Worm (Caenorhabditis elegans) whole organism, L4 larva: ENCODE results near the gene F41D9.2.
"Not testable (repeated sequence)": the region's sequence is repeated elsewhere in the genome, so short reads cannot be mapped to it uniquely, and the experiment has no call there.

Experiments used
- F26F4.8 ChIP-seq: fragments of 200-800 bp; sonication (Bioruptor generic); conservative IDR thresholded peaks from 2 replicates; pipeline ENCODE4 v1.3.6; 2022; ENCODE audit warnings: missing genetic modification characterization, missing compliant biosample characterization
- F44E2.7 ChIP-seq: fragments of 200-800 bp; sonication (Bioruptor generic); IDR thresholded peaks from 2 replicates; pipeline ENCODE4 v2.1.2; 2022; ENCODE audit warnings: missing genetic modification characterization, missing compliant biosample characterization
- Y105C5A.15 ChIP-seq: fragments of 200-800 bp; sonication (Bioruptor generic); IDR thresholded peaks from 2 replicates; pipeline ENCODE4 v1.3.6; 2022; ENCODE audit warnings: missing genetic modification characterization, missing compliant biosample characterization
- Y48G9A.11 ChIP-seq: fragments of 200-800 bp; sonication (Bioruptor generic); IDR thresholded peaks from 2 replicates; pipeline ENCODE4 v1.3.6; 2022; ENCODE audit warnings: missing genetic modification reagents, missing genetic modification characterization, missing compliant biosample characterization
- Y75B8A.6 ChIP-seq: fragments of 200-800 bp; sonication (Bioruptor generic); IDR thresholded peaks from 2 replicates; pipeline ENCODE4 v1.3.6; 2022; ENCODE audit warnings: missing genetic modification reagents, missing genetic modification characterization, missing compliant biosample characterization
- aha-1 ChIP-seq: fragments of 150-350 bp; peaks from one replicate; lab custom pipeline; 2014; ENCODE audit warnings: missing biosample characterization, missing genetic modification characterization
- arid-1 ChIP-seq: fragments of 200-800 bp; sonication (Bioruptor generic); conservative IDR thresholded peaks from 2 replicates; pipeline ENCODE4 v1.3.6; 2022; ENCODE audit warnings: missing genetic modification reagents, missing genetic modification characterization, missing compliant biosample characterization
- attf-4 ChIP-seq: sonication (generic microtip); optimal IDR thresholded peaks from 3 replicates; lab custom pipeline; 2017; ENCODE audit warnings: missing biosample characterization, missing genetic modification characterization
- daf-19 ChIP-seq: fragments of 200-800 bp; sonication (Bioruptor generic); conservative IDR thresholded peaks from 2 replicates; pipeline ENCODE4 v1.3.6; 2022; ENCODE audit warnings: missing genetic modification characterization, missing compliant biosample characterization
- dmd-8 ChIP-seq: fragments of 200-800 bp; sonication (Bioruptor generic); IDR thresholded peaks from 2 replicates; pipeline ENCODE4 v1.3.6; 2022; ENCODE audit warnings: missing genetic modification characterization, missing compliant biosample characterization
- egl-43 ChIP-seq: fragments of 200-800 bp; sonication (Bioruptor generic); IDR thresholded peaks from 2 replicates; pipeline ENCODE4 v1.3.6; 2022; ENCODE audit warnings: missing genetic modification reagents, missing genetic modification characterization, missing compliant biosample characterization
- fkh-10 ChIP-seq: fragments of 150-350 bp; optimal IDR thresholded peaks from 2 replicates; lab custom pipeline; 2014; ENCODE audit warnings: missing biosample characterization, missing genetic modification reagents, missing genetic modification characterization
- lim-7 ChIP-seq: fragments of 200-800 bp; sonication (Bioruptor generic); IDR thresholded peaks from 2 replicates; pipeline ENCODE4 v1.3.6; 2022; ENCODE audit warnings: missing genetic modification characterization, missing compliant biosample characterization
- lin-1 ChIP-seq: fragments of 200-800 bp; sonication (Bioruptor generic); IDR thresholded peaks from 2 replicates; pipeline ENCODE4 v1.3.6; 2022; ENCODE audit warnings: missing genetic modification reagents, missing genetic modification characterization, missing compliant biosample characterization
- madf-5 ChIP-seq, 2 experiments: fragments of 200-800 bp; sonication (Bioruptor generic); IDR thresholded peaks; 2 replicates each; pipeline ENCODE4 v1.3.6; 2022; ENCODE audit warnings: missing compliant biosample characterization in 2 of 2, missing genetic modification characterization in 2 of 2
- madf-9 ChIP-seq: fragments of 200-800 bp; sonication (Bioruptor generic); conservative IDR thresholded peaks from 2 replicates; pipeline ENCODE4 v1.3.6; 2022; ENCODE audit warnings: missing genetic modification reagents, missing genetic modification characterization, missing compliant biosample characterization
- mdt-29 ChIP-seq: fragments of 200-800 bp; sonication (Bioruptor generic); IDR thresholded peaks from 2 replicates; pipeline ENCODE4 v1.3.6; 2022; ENCODE audit warnings: missing genetic modification reagents, missing genetic modification characterization, missing compliant biosample characterization
- mep-1 ChIP-seq: fragments of 150-350 bp; sonication (generic microtip); optimal IDR thresholded peaks from 3 replicates; lab custom pipeline; 2014; ENCODE audit warnings: missing biosample characterization, missing genetic modification characterization
- mes-2 ChIP-seq: sonication (generic microtip); optimal IDR thresholded peaks from 2 replicates; lab custom pipeline; 2016; ENCODE audit warnings: missing genotype, mild to moderate bottlenecking, missing genetic modification characterization, missing compliant biosample characterization; ENCODE audit not compliant: poor library complexity, severe bottlenecking
- nhr-11 ChIP-seq: fragments of 150-350 bp; optimal IDR thresholded peaks from 2 replicates; lab custom pipeline; 2014; ENCODE audit warnings: missing biosample characterization, missing genetic modification characterization
- nhr-48 ChIP-seq: sonication (generic microtip); optimal IDR thresholded peaks from 2 replicates; lab custom pipeline; 2016; ENCODE audit warnings: mild to moderate bottlenecking, missing genetic modification characterization, missing compliant biosample characterization
- php-3 ChIP-seq: fragments of 200-800 bp; sonication (Bioruptor generic); IDR thresholded peaks from 2 replicates; pipeline ENCODE4 v1.3.6; 2022; ENCODE audit warnings: missing genetic modification reagents, missing genetic modification characterization, missing compliant biosample characterization
- sdz-12 ChIP-seq: fragments of 200-800 bp; sonication (Bioruptor generic); optimal IDR thresholded peaks from 2 replicates; lab custom pipeline; 2018; ENCODE audit warnings: mild to moderate bottlenecking, missing genetic modification characterization, missing compliant biosample characterization
- snpc-1.2 ChIP-seq: fragments of 200-800 bp; sonication (Bioruptor generic); IDR thresholded peaks from 2 replicates; pipeline ENCODE4 v1.3.6; 2022; ENCODE audit warnings: missing genetic modification reagents, missing genetic modification characterization, missing compliant biosample characterization
- spr-1 ChIP-seq: sonication (generic microtip); optimal IDR thresholded peaks from 2 replicates; lab custom pipeline; 2016; ENCODE audit warnings: mild to moderate bottlenecking, missing genetic modification characterization, missing compliant biosample characterization
- tra-1 ChIP-seq: fragments of 200-800 bp; sonication (Bioruptor generic); IDR thresholded peaks from 2 replicates; pipeline ENCODE4 v1.3.6; 2022; ENCODE audit warnings: missing genetic modification reagents, missing genetic modification characterization, missing compliant biosample characterization
- unc-62 ChIP-seq, 3 experiments: fragments of 150-350 bp in 1 of 3; sonication (generic microtip); optimal IDR thresholded peaks in 2 of 3; peaks in 1 of 3; 1 replicate in 1 of 3; 2 replicates in 2 of 3; lab custom pipeline; 2014 to 2017; ENCODE audit warnings: missing biosample characterization in 3 of 3, missing genetic modification characterization in 3 of 3, missing genetic modification reagents in 3 of 3, missing genotype in 1 of 3
- vab-7 ChIP-seq: fragments of 200-800 bp; sonication (Bioruptor generic); IDR thresholded peaks from 2 replicates; pipeline ENCODE4 v1.3.6; 2022; ENCODE audit warnings: missing genetic modification reagents, missing genetic modification characterization, missing compliant biosample characterization
- zag-1 ChIP-seq: fragments of 150-350 bp; optimal IDR thresholded peaks from 2 replicates; lab custom pipeline; 2014; ENCODE audit warnings: missing biosample characterization, missing genetic modification characterization
- zfp-2 ChIP-seq: sonication (generic microtip); optimal IDR thresholded peaks from 2 replicates; lab custom pipeline; 2016; ENCODE audit warnings: mild to moderate bottlenecking, missing genetic modification characterization, missing compliant biosample characterization
- zfp-3 ChIP-seq: fragments of 200-800 bp; sonication (Bioruptor generic); conservative IDR thresholded peaks from 2 replicates; pipeline ENCODE4 v1.3.6; 2022; ENCODE audit warnings: missing genetic modification reagents, missing genetic modification characterization, missing compliant biosample characterization

The F41D9.2 gene

DNA sequence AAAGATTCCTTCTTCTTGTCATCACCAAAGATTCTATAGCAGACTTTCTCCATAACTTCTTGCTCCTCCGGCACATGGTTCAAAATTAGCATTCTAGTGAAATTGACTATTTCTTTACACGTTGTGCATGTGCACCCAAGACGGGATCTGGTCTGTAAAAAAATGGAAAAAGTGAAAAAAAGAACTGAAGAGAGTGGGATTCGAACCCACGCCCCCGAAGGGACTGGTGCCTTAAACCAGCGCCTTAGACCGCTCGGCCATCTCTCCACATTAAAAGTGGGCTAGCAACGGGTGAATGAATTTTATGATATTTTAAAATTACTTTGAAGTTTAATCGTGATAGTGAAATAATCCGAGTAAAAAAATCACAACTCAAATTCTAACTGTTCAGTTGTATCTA is 33.0 kb upstream of the F41D9.2 start:
- TF ChIP-seq mes-2 (tag; lab: Kevin White, UChicago) (peak; percentile 38), Y75B8A.6 (no peak), mdt-29 (0 out of 2 replicates have a peak, but pooled peaks have one; percentile 21), F44E2.7 (0 out of 2 replicates have a peak, but pooled peaks have one; percentile 23), lim-7 (GFP tag; lab: Robert Waterston, UW) (peak; percentile 69; the same call in 1 of the 2 replicates), aha-1 (tag; lab: Kevin White, UChicago) (peak; percentile 72), tra-1 (GFP tag; lab: Robert Waterston, UW) (peak; percentile 13; the same call in 1 of the 2 replicates), zag-1 (tag; lab: Kevin White, UChicago) (no peak), fkh-10 (GFP tag; lab: Kevin White, UChicago) (no peak), egl-43 (GFP tag; lab: Robert Waterston, UW) (peak; percentile 66; the same call in 1 of the 2 replicates), vab-7 (GFP tag; lab: Robert Waterston, UW) (0 out of 2 replicates have a peak, but pooled peaks have one; percentile 23), madf-9 (0 out of 2 replicates have a peak, but pooled peaks have one; percentile 29), snpc-1.2 (GFP tag; lab: Robert Waterston, UW) (peak; percentile 67), Y48G9A.11 (GFP tag; lab: Robert Waterston, UW) (0 out of 2 replicates have a peak, but pooled peaks have one; percentile 42), lin-1 (GFP tag; lab: Robert Waterston, UW) (no peak), F26F4.8 (GFP tag; lab: Robert Waterston, UW) (0 out of 2 replicates have a peak, but pooled peaks have one; percentile 57), attf-4 (tag; lab: Kevin White, UChicago) (no peak), unc-62 (GFP tag; optimal IDR thresholded peaks at IDR 0.05 in 1 of 2; lab: Kevin White, UChicago) (peak in 1 of 2 experiments; percentile 23), unc-62 (tag; optimal IDR thresholded peaks at IDR 0.05; lab: Kevin White, UChicago) (no peak), dmd-8 (peak; percentile 80)

ce11 chrX:8416819-8417218 is 32.1 kb upstream of the F41D9.2 start, which contains the start of gene ced-8:
Gene ced-8, minus strand, starts transcription at chrX:8416919.
- TF ChIP-seq nhr-48 (tag; lab: Kevin White, UChicago) (no peak), Y105C5A.15 (GFP tag; lab: Robert Waterston, UW) (no peak)

DNA sequence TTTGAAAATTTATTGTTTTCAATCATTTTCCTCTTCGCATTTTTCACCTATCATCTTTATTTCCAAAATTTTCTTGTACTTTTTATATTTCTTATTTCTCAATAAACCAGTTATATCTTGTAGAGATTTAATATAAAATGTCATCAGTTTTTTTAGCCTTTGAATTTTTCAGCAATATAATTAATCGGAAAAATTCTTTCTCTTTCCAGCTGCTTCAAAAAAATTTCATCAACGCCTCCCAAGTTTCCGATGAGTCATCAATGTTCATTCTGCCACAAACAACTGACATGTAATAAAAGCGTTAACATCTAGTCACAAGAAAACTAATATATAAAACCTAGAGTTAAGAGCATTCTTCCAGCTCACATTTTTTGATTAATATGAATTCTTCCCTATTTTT is 28.4 kb upstream of the F41D9.2 start, which contains the start of gene F08F1.4:
Gene F08F1.4 (plus strand): TSS at position 301 of the 400 bp plus-strand sequence.
- TF ChIP-seq aha-1 (tag; lab: Kevin White, UChicago): peak; percentile 40
- no peak for TF ChIP-seq zfp-3 (GFP tag; lab: Robert Waterston, UW)

- TF ChIP-seq Y75B8A.6; arid-1 (GFP tag; lab: Robert Waterston, UW); madf-9: not testable (repeated sequence)
Observed at ce11 chrX:8410754-8411153, 26.0 kb upstream of the F41D9.2 start, which contains the start of gene F08F1.9. Gene F08F1.9, minus strand, starts transcription at chrX:8410854.

ce11 chrX:8408267-8408666 is 23.5 kb upstream of the F41D9.2 start, which contains the start of gene sulp-3:
Gene sulp-3, minus strand, starts transcription at chrX:8408367.
- TF ChIP-seq daf-19 (no peak), zfp-2 (tag; lab: Kevin White, UChicago) (no peak), sdz-12 (GFP tag; lab: Kevin White, UChicago) (no peak), php-3 (no peak), attf-4 (tag; lab: Kevin White, UChicago) (no peak), spr-1 (no peak), Y48G9A.11 (GFP tag; lab: Robert Waterston, UW) (no peak), mep-1 (no peak), madf-5 (GFP tag; IDR thresholded peaks at IDR 0.05; lab: Robert Waterston, UW) (no peak), nhr-11 (no peak)
